Fruit fly (Drosophila melanogaster) Kc167 (cell line): ENCODE results near the gene klar.

Experiments
- Myc ChIP-seq: fragments of >200 bp; optimal IDR thresholded peaks from 2 replicates; lab custom pipeline; 2017; ENCODE audit warnings: missing external identifiers
- h ChIP-seq: fragments of >200 bp; optimal IDR thresholded peaks from 3 replicates; lab custom pipeline; 2018; ENCODE audit warnings: missing external identifiers
- insv ChIP-seq: fragments of >200 bp; optimal IDR thresholded peaks from 3 replicates; lab custom pipeline; 2018; ENCODE audit warnings: missing external identifiers
- psq ChIP-seq: fragments of >200 bp; optimal IDR thresholded peaks from 2 replicates; lab custom pipeline; 2017; ENCODE audit warnings: missing external identifiers

dm6 chr3L:557294-557693 lies 16.9 kb upstream of the klar start:
- TF ChIP-seq Myc (no peak), insv (lab: Kevin White, UChicago) (no peak), psq (lab: Kevin White, UChicago) (no peak), h (lab: Kevin White, UChicago) (no peak)
